Worm (Caenorhabditis elegans) whole organism, mixed stage, embryonic: Measurements from ENCODE around the gene irk-1.

Experiments used
- blmp-1 ChIP-seq: fragments of 150-350 bp; optimal IDR thresholded peaks from 2 replicates; lab custom pipeline; 2014; ENCODE audit warnings: missing biosample characterization, missing genetic modification characterization
- elt-3 ChIP-seq: fragments of 150-350 bp; optimal IDR thresholded peaks from 2 replicates; lab custom pipeline; 2014; ENCODE audit warnings: missing biosample characterization, missing genetic modification characterization
- nhr-28 ChIP-seq: fragments of 150-350 bp; optimal IDR thresholded peaks from 2 replicates; lab custom pipeline; 2014; ENCODE audit warnings: missing biosample characterization, missing genetic modification characterization
- nhr-76 ChIP-seq: sonication (generic microtip); optimal IDR thresholded peaks from 2 replicates; lab custom pipeline; 2017; ENCODE audit warnings: missing biosample characterization, missing genetic modification characterization
- unc-39 ChIP-seq: fragments of 150-350 bp; optimal IDR thresholded peaks from 2 replicates; lab custom pipeline; 2014; ENCODE audit warnings: missing biosample characterization, missing genetic modification characterization

ce11 chrX:6805427-6805826 lies 27.5 kb upstream of the irk-1 start:
- TF ChIP-seq blmp-1 (tag; lab: Kevin White, UChicago) = no peak
- TF ChIP-seq elt-3 (tag; lab: Kevin White, UChicago) = no peak
- no peak for TF ChIP-seq nhr-76 (tag; lab: Kevin White, UChicago)
- TF ChIP-seq nhr-28 (tag; lab: Kevin White, UChicago) = no peak
- TF ChIP-seq unc-39 = no peak
